Worm (Caenorhabditis elegans) whole organism, L3 larva: ENCODE data around the gene pis-1.

Experiments used
- nhr-11 ChIP-seq: fragments of 150-350 bp; optimal IDR thresholded peaks from 2 replicates; lab custom pipeline; 2014; ENCODE audit warnings: missing biosample characterization, missing genetic modification characterization
- pha-4 ChIP-seq: fragments of 150-350 bp; optimal IDR thresholded peaks from 2 replicates; lab custom pipeline; 2014; ENCODE audit warnings: missing biosample characterization, missing genetic modification reagents, missing genetic modification characterization
- pqm-1 ChIP-seq: fragments of 150-350 bp; optimal IDR thresholded peaks from 2 replicates; lab custom pipeline; 2017; ENCODE audit warnings: missing biosample characterization, missing genetic modification characterization, inconsistent platforms
- sea-2 ChIP-seq: fragments of 150-350 bp; sonication (generic microtip); optimal IDR thresholded peaks from 4 replicates; lab custom pipeline; 2014; ENCODE audit warnings: missing biosample characterization, missing genetic modification reagents, missing genetic modification characterization
- snpc-4 ChIP-seq: fragments of 150-350 bp; optimal IDR thresholded peaks from 2 replicates; lab custom pipeline; 2014; ENCODE audit warnings: missing biosample characterization, missing genetic modification characterization
- ztf-11 ChIP-seq: fragments of 150-350 bp; optimal IDR thresholded peaks from 2 replicates; lab custom pipeline; 2014; ENCODE audit warnings: missing biosample characterization, missing genetic modification characterization

DNA sequence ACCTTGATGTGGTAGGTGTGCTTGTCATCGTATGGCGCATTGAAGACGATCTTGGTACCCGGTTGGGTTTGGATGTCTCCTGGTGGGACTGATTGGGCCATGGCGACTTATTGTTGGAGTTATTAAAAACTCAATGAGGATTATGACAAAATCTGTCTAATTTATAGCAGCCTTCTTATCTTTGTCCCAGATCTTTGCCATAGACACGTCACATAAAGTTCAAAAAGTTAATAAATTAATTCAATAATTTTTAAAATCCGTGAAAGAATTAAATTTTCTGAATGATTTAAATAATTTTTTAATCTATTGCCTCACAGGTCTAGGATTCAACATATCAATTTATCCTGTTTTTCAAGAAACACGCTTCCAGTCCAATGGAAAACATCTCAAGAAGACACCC is 39.9 kb upstream of the pis-1 start, which contains the start of gene msp-81:
- TF ChIP-seq snpc-4 (no peak), ztf-11 (tag; lab: Kevin White, UChicago) (no peak), pqm-1 (tag; lab: Kevin White, UChicago) (no peak), sea-2 (no peak), nhr-11 (tag; lab: Kevin White, UChicago) (no peak), pha-4 (tag; lab: Kevin White, UChicago) (no peak)
